Worm (Caenorhabditis elegans): ENCODE data around the gene F53H4.4.

ce11 chrX:15848867-15849266, 17.3 kb upstream of the F53H4.4 start:
- TF ChIP-seq unc-130 (tag; optimal IDR thresholded peaks at IDR 0.05) (no peak), lsy-2 (tag; optimal IDR thresholded peaks at IDR 0.05) (no peak), lin-15B (tag; optimal IDR thresholded peaks at IDR 0.05) (no peak), nhr-237 (tag; optimal IDR thresholded peaks at IDR 0.05) (no peak), blmp-1 (tag; optimal IDR thresholded peaks at IDR 0.05) (no peak), ceh-82 (tag; optimal IDR thresholded peaks at IDR 0.05) (no peak), Y116A8C.19 (tag; optimal IDR thresholded peaks at IDR 0.05; ENCODE audit: borderline replicate concordance) (no peak), egl-27 (tag; optimal IDR thresholded peaks at IDR 0.05) (no peak)
